Fruit fly (Drosophila melanogaster) whole organism, prepupa: Measurements from ENCODE around the gene Cyp313b1.

Experiments
- CG16779 ChIP-seq: fragments of 200-800 bp; sonication (Bioruptor generic); optimal IDR thresholded peaks from 3 replicates; lab custom pipeline; 2017; ENCODE audit warnings: missing biosample characterization, mild to moderate bottlenecking, missing genetic modification characterization
- Ets96B ChIP-seq: fragments of 200-800 bp; optimal IDR thresholded peaks from 2 replicates; lab custom pipeline; 2019; ENCODE audit warnings: missing biosample characterization, mild to moderate bottlenecking, missing genetic modification characterization, moderate library complexity
- topi ChIP-seq: fragments of 200-800 bp; sonication (Bioruptor generic); optimal IDR thresholded peaks from 3 replicates; lab custom pipeline; 2016; ENCODE audit warnings: missing biosample characterization, missing genetic modification characterization

- TF ChIP-seq Ets96B (tag; lab: Kevin White, UChicago) (no peak), topi (GFP tag; lab: Kevin White, UChicago) (no peak), CG16779 (tag; lab: Kevin White, UChicago) (no peak)
Observed at dm6 chr3R:8680611-8681010, 35.2 kb upstream of the Cyp313b1 start.
